Worm (Caenorhabditis elegans) whole organism, young adult: ENCODE results near the gene B0280.17.

Experiments used
- Y56A3A.18 ChIP-seq: fragments of 200-800 bp; sonication (Bioruptor generic); IDR thresholded peaks from 2 replicates; pipeline ENCODE4 v1.3.6; 2022; ENCODE audit warnings: missing genetic modification reagents, missing genetic modification characterization, missing compliant biosample characterization
- ama-1 ChIP-seq, 3 experiments: fragments of 150-350 bp in 1 of 3; sonication (generic microtip) in 2 of 3; optimal IDR thresholded peaks; 2 replicates each; lab custom pipeline; 2014 to 2018; ENCODE audit warnings: missing biosample characterization in 2 of 3, missing genetic modification characterization in 2 of 3, missing genetic modification reagents in 2 of 3
- gei-17 ChIP-seq: fragments of 200-800 bp; sonication (Bioruptor generic); optimal IDR thresholded peaks from 2 replicates; lab custom pipeline; 2018; ENCODE audit warnings: mild to moderate bottlenecking, missing genetic modification characterization, missing compliant biosample characterization
- hsf-1 ChIP-seq: fragments of 200-800 bp; sonication (Bioruptor generic); IDR thresholded peaks from 2 replicates; pipeline ENCODE4 v1.3.6; 2022; ENCODE audit warnings: missing genetic modification reagents, missing genetic modification characterization, missing compliant biosample characterization
- madf-6 ChIP-seq: fragments of 200-800 bp; sonication (Bioruptor generic); IDR thresholded peaks from 2 replicates; pipeline ENCODE4 v1.3.6; 2022; ENCODE audit warnings: missing genetic modification reagents, missing genetic modification characterization, missing compliant biosample characterization
- nhr-90 ChIP-seq: sonication (generic microtip); optimal IDR thresholded peaks from 2 replicates; lab custom pipeline; 2016; ENCODE audit warnings: missing genotype, mild to moderate bottlenecking, missing genetic modification characterization, missing compliant biosample characterization
- sea-2 ChIP-seq: fragments of 200-800 bp; sonication (Bioruptor generic); IDR thresholded peaks from 2 replicates; pipeline ENCODE4 v1.3.6; 2022; ENCODE audit warnings: missing genetic modification characterization, missing compliant biosample characterization
- snpc-1.1 ChIP-seq: sonication (generic microtip); optimal IDR thresholded peaks from 2 replicates; lab custom pipeline; 2017; ENCODE audit warnings: missing genetic modification characterization, mild to moderate bottlenecking, missing compliant biosample characterization, antibody characterized with exemption, moderate library complexity, missing genotype, missing genetic modification reagents; ENCODE audit not compliant: insufficient read depth
- snpc-4 ChIP-seq, 5 experiments: fragments of 150-350 bp in 1 of 5; sonication (generic microtip) in 4 of 5; optimal IDR thresholded peaks; 2 replicates each; lab custom pipeline; 2014 to 2018; ENCODE audit warnings: missing genetic modification characterization in 5 of 5, missing biosample characterization in 3 of 5, antibody characterized with exemption in 2 of 5, mild to moderate bottlenecking in 2 of 5, missing compliant biosample characterization in 2 of 5, missing genotype in 2 of 5, moderate library complexity in 2 of 5, missing genetic modification reagents in 1 of 5
- tbp1 ChIP-seq: fragments of 200-800 bp; sonication (Bioruptor generic); optimal IDR thresholded peaks from 2 replicates; lab custom pipeline; 2018; ENCODE audit warnings: mild to moderate bottlenecking, missing genetic modification characterization, missing compliant biosample characterization
- unc-130 ChIP-seq: sonication (generic microtip); optimal IDR thresholded peaks from 2 replicates; lab custom pipeline; 2016; ENCODE audit warnings: missing genetic modification reagents, missing genetic modification characterization, missing compliant biosample characterization
- ztf-18 ChIP-seq: sonication (generic microtip); optimal IDR thresholded peaks from 2 replicates; lab custom pipeline; 2016; ENCODE audit warnings: missing genotype, mild to moderate bottlenecking, missing genetic modification characterization, missing compliant biosample characterization

DNA sequence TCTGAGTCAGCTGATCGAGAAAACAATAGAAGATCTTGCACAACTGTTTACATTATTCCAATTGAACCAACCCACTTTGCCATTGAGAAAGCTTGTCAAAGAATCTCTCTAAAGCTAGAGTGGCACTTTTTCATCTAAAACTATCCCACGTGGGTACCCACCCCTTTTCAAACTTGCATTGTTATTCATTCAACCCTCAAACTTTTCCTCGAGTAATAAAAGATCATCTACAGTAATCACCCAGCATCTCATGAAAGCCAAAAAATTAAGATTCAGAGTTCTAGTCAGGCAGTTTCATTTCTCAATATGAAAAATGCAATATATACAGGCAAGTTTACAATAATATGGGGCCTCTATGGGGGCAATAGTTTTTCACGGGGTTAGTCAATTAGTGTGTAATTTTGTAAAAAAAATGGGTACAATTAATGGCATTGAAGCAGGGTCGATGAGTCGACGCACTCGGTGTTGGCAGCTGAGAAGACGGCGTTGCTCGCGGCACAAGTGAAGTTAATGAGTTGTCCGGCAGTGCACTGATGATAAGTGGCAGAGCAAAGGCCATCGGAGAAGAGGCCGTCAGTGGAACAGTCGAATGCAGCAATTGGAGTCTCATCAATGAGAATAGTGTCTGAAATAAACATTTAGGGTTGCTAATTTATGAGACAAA is 34.0 kb downstream of the B0280.17 start:
- peak; percentile 75 for TF ChIP-seq snpc-1.1
- peak; percentile 74 for TF ChIP-seq unc-130 (GFP tag; lab: Kevin White, UChicago)
- TF ChIP-seq Y56A3A.18 (GFP tag; lab: Robert Waterston, UW), result peak; percentile 75
- TF ChIP-seq snpc-4 (GFP tag; optimal IDR thresholded peaks at IDR 0.05; lab: Kevin White, UChicago), result peak; percentile 37
- TF ChIP-seq snpc-4 (tag; optimal IDR thresholded peaks at IDR 0.05; lab: Kevin White, UChicago), result peak in 1 of 4 experiments; percentile 71
- no peak for TF ChIP-seq gei-17
- TF ChIP-seq nhr-90 (tag; lab: Kevin White, UChicago), result no peak
- peak; percentile 35 for TF ChIP-seq tbp1
- TF ChIP-seq ama-1 (optimal IDR thresholded peaks at IDR 0.05; lab: Kevin White, UChicago), result no peak
- TF ChIP-seq ama-1 (GFP tag; optimal IDR thresholded peaks at IDR 0.05; lab: Kevin White, UChicago), result peak in 1 of 2 experiments; percentile 88
- TF ChIP-seq hsf-1, result peak; percentile 84
- no peak for TF ChIP-seq sea-2 (GFP tag; lab: Robert Waterston, UW)
- peak; percentile 38 for TF ChIP-seq ztf-18
- TF ChIP-seq madf-6, result peak; percentile 84
